Fruit fly (Drosophila melanogaster): Measurements from ENCODE around the gene Kap-alpha3.

Kap-alpha3 gene

dm6 chr3R:9586663-9587248 is 9.2 kb upstream of the Kap-alpha3 start, which contains the start of gene P58IPK (continued):
- peak; percentile 40 for TF ChIP-seq Jarid2 (GFP tag; optimal IDR thresholded peaks at IDR 0.05)
- TF ChIP-seq jing (GFP tag; optimal IDR thresholded peaks at IDR 0.05) = no peak
- TF ChIP-seq CG10654 (GFP tag; optimal IDR thresholded peaks at IDR 0.05) = peak; percentile 23
- TF ChIP-seq CrebB (tag; optimal IDR thresholded peaks at IDR 0.05) = peak; percentile 42
- TF ChIP-seq amos (GFP tag; IDR thresholded peaks at IDR 0.05; ENCODE audit: partially characterized antibody) = peak; percentile 97
- TF ChIP-seq CG12744 (GFP tag; optimal IDR thresholded peaks at IDR 0.05) = peak; percentile 72
- TF ChIP-seq shn (GFP tag; optimal IDR thresholded peaks at IDR 0.05) = peak; percentile 80
- no peak for TF ChIP-seq gsb (GFP tag; IDR thresholded peaks at IDR 0.05)
- TF ChIP-seq kah (GFP tag; optimal IDR thresholded peaks at IDR 0.05) = peak; percentile 55
- peak; percentile 52 for TF ChIP-seq al (GFP tag; IDR thresholded peaks at IDR 0.05)
- TF ChIP-seq Spps (tag; optimal IDR thresholded peaks at IDR 0.05) = no peak
- TF ChIP-seq ind (GFP tag; optimal IDR thresholded peaks at IDR 0.05) = peak; percentile 72
- TF ChIP-seq pb (GFP tag; optimal IDR thresholded peaks at IDR 0.05) = peak; percentile 38
- peak; percentile 66 for TF ChIP-seq phol (tag; optimal IDR thresholded peaks at IDR 0.05)
- 0 out of 3 replicates have a peak, but pooled peaks have one; percentile 35 for TF ChIP-seq CG7357 (GFP tag; IDR thresholded peaks at IDR 0.05)
- peak; percentile 40 for TF ChIP-seq CG8290 (GFP tag; optimal IDR thresholded peaks at IDR 0.05)
- peak in 1 of 2 experiments; percentile 87 for TF ChIP-seq CG8290 (tag; optimal IDR thresholded peaks at IDR 0.05)
- peak; percentile 37 for TF ChIP-seq CG11723 (GFP tag; optimal IDR thresholded peaks at IDR 0.05)
- peak; percentile 74 for TF ChIP-seq ems (GFP tag; optimal IDR thresholded peaks at IDR 0.05)
- no peak for TF ChIP-seq wek (GFP tag; optimal IDR thresholded peaks at IDR 0.05)
- no peak for TF ChIP-seq CG6765 (GFP tag; optimal IDR thresholded peaks at IDR 0.05)
- no peak for TF ChIP-seq CG15479 (GFP tag; optimal IDR thresholded peaks at IDR 0.05)
- TF ChIP-seq cg (GFP tag; optimal IDR thresholded peaks at IDR 0.05) = no peak
- TF ChIP-seq CG16863 (GFP tag; optimal IDR thresholded peaks at IDR 0.05) = peak; percentile 45
- peak; percentile 74 for TF ChIP-seq CoRest (tag; optimal IDR thresholded peaks at IDR 0.05)
- no peak for TF ChIP-seq CG7271 (tag; optimal IDR thresholded peaks at IDR 0.05)
- peak; percentile 90 for TF ChIP-seq Ets97D (GFP tag; optimal IDR thresholded peaks at IDR 0.05)
- no peak for TF ChIP-seq Six4 (GFP tag; optimal IDR thresholded peaks at IDR 0.05)
- TF ChIP-seq zen2 (GFP tag; IDR thresholded peaks at IDR 0.05; ENCODE audit: partially characterized antibody) = peak; percentile 79
- no peak for TF ChIP-seq ro (GFP tag; IDR thresholded peaks at IDR 0.05)
- no peak for TF ChIP-seq CG31224 (GFP tag; IDR thresholded peaks at IDR 0.05)
- no peak for TF ChIP-seq Elba2 (GFP tag; optimal IDR thresholded peaks at IDR 0.05)
- peak; percentile 48 for TF ChIP-seq CG9727 (GFP tag; optimal IDR thresholded peaks at IDR 0.05)
- peak; percentile 75 to 83 for TF ChIP-seq Pdp1 (GFP tag; optimal IDR thresholded peaks at IDR 0.05)
- TF ChIP-seq Dad (GFP tag; optimal IDR thresholded peaks at IDR 0.05) = peak; percentile 72
- peak; percentile 44 for TF ChIP-seq CG7928 (GFP tag; optimal IDR thresholded peaks at IDR 0.05)
- TF ChIP-seq sd (tag; optimal IDR thresholded peaks at IDR 0.05) = no peak
- no peak for TF ChIP-seq Oaz (GFP tag; IDR thresholded peaks at IDR 0.05)
- no peak for TF ChIP-seq CG8478 (optimal IDR thresholded peaks at IDR 0.05)
- 0 out of 3 replicates have a peak, but pooled peaks have one; percentile 45 for TF ChIP-seq CG2199 (GFP tag; IDR thresholded peaks at IDR 0.05)
- TF ChIP-seq HLH54F (GFP tag; optimal IDR thresholded peaks at IDR 0.05) = peak; percentile 81
- TF ChIP-seq H2.0 (GFP tag; IDR thresholded peaks at IDR 0.05) = peak; percentile 59
- peak; percentile 88 for TF ChIP-seq trem (tag; optimal IDR thresholded peaks at IDR 0.05)
- peak; percentile 62 for TF ChIP-seq HmgD (GFP tag; optimal IDR thresholded peaks at IDR 0.05)
- no peak for TF ChIP-seq CG10274 (GFP tag; optimal IDR thresholded peaks at IDR 0.05)
- no peak for TF ChIP-seq Doc2 (GFP tag; IDR thresholded peaks at IDR 0.05)
- no peak for TF ChIP-seq CkIIα-i1 (GFP tag; IDR thresholded peaks at IDR 0.05)
- TF ChIP-seq tll (GFP tag; optimal IDR thresholded peaks at IDR 0.05) = no peak
- no peak for TF ChIP-seq CG11696 (GFP tag; IDR thresholded peaks at IDR 0.05)
- TF ChIP-seq CG4820 (GFP tag; optimal IDR thresholded peaks at IDR 0.05) = peak; percentile 43
- peak; percentile 52 for TF ChIP-seq CG3838 (GFP tag; optimal IDR thresholded peaks at IDR 0.05)

Data from whole organism, embryonic.